Fruit fly (Drosophila melanogaster) whole organism, prepupa: Measurements from ENCODE around the gene CG2972.

Experiments used
- Blimp-1 ChIP-seq: fragments of 200-800 bp; sonication (Bioruptor generic); optimal IDR thresholded peaks from 3 replicates; lab custom pipeline; 2017; ENCODE audit warnings: missing biosample characterization, missing genetic modification characterization, mild to moderate bottlenecking, moderate library complexity, missing genetic modification reagents
- CG11762 ChIP-seq: fragments of 200-800 bp; sonication (Bioruptor generic); optimal IDR thresholded peaks from 3 replicates; lab custom pipeline; 2016; ENCODE audit warnings: missing biosample characterization, missing genetic modification characterization; ENCODE audit not compliant: insufficient read depth
- CG11902 ChIP-seq: fragments of 200-800 bp; sonication (Bioruptor generic); optimal IDR thresholded peaks from 3 replicates; lab custom pipeline; 2016; ENCODE audit warnings: missing biosample characterization, missing genetic modification characterization
- CG1621 ChIP-seq: fragments of 200-800 bp; sonication (Bioruptor generic); optimal IDR thresholded peaks from 3 replicates; lab custom pipeline; 2018; ENCODE audit warnings: missing biosample characterization, mild to moderate bottlenecking, missing genetic modification characterization
- CG32006 ChIP-seq: fragments of 200-800 bp; sonication (Bioruptor generic); optimal IDR thresholded peaks from 3 replicates; lab custom pipeline; 2017; ENCODE audit warnings: missing biosample characterization, mild to moderate bottlenecking, missing genetic modification characterization
- CG34406 ChIP-seq: fragments of 200-800 bp; sonication (Bioruptor generic); optimal IDR thresholded peaks from 3 replicates; lab custom pipeline; 2016; ENCODE audit warnings: missing biosample characterization, missing genetic modification characterization
- CG3919 ChIP-seq: fragments of 200-800 bp; sonication (Bioruptor generic); optimal IDR thresholded peaks from 3 replicates; lab custom pipeline; 2016; ENCODE audit warnings: missing biosample characterization, missing genetic modification characterization
- CG4318 ChIP-seq: fragments of 200-800 bp; sonication (Bioruptor generic); optimal IDR thresholded peaks from 3 replicates; lab custom pipeline; 2017; ENCODE audit warnings: missing biosample characterization, mild to moderate bottlenecking, missing genetic modification characterization
- CG6163 ChIP-seq: fragments of 200-800 bp; sonication (Bioruptor generic); IDR thresholded peaks from 3 replicates; pipeline ENCODE4 v1.3.6; 2022; ENCODE audit warnings: missing biosample characterization, missing genetic modification characterization
- CG6276 ChIP-seq: fragments of 200-800 bp; sonication (Bioruptor generic); optimal IDR thresholded peaks from 2 replicates; lab custom pipeline; 2017; ENCODE audit warnings: missing biosample characterization, mild to moderate bottlenecking, missing genetic modification characterization
- CG6792 ChIP-seq: fragments of 200-800 bp; sonication (Bioruptor generic); optimal IDR thresholded peaks from 3 replicates; lab custom pipeline; 2016; ENCODE audit warnings: missing biosample characterization, missing genetic modification characterization
- CG6808 ChIP-seq: fragments of 200-800 bp; sonication (Bioruptor generic); optimal IDR thresholded peaks from 3 replicates; lab custom pipeline; 2017; ENCODE audit warnings: missing biosample characterization, missing genetic modification characterization, mild to moderate bottlenecking, moderate library complexity, missing genetic modification reagents
- CG7368 ChIP-seq: fragments of 200-800 bp; sonication (Bioruptor generic); optimal IDR thresholded peaks from 3 replicates; lab custom pipeline; 2016; ENCODE audit warnings: missing biosample characterization, missing genetic modification characterization
- CG8119 ChIP-seq: fragments of 200-800 bp; sonication (Bioruptor generic); IDR thresholded peaks from 3 replicates; pipeline ENCODE4 v1.3.6; 2022; ENCODE audit warnings: missing biosample characterization, missing genetic modification characterization
- CG8319 ChIP-seq: fragments of 200-800 bp; sonication (Bioruptor generic); optimal IDR thresholded peaks from 3 replicates; lab custom pipeline; 2016; ENCODE audit warnings: missing biosample characterization, missing genetic modification characterization
- CG9139 ChIP-seq: fragments of 200-800 bp; sonication (Bioruptor generic); optimal IDR thresholded peaks from 3 replicates; lab custom pipeline; 2017; ENCODE audit warnings: missing biosample characterization, mild to moderate bottlenecking, missing genetic modification characterization
- Eip75B ChIP-seq: fragments of 200-800 bp; sonication (Bioruptor generic); optimal IDR thresholded peaks from 3 replicates; lab custom pipeline; 2016; ENCODE audit warnings: missing biosample characterization, missing genetic modification characterization
- Eip78C ChIP-seq: fragments of 200-800 bp; sonication (Bioruptor generic); peaks from one replicate; lab custom pipeline; 2016; ENCODE audit warnings: missing biosample characterization, missing genetic modification characterization
- Eip93F ChIP-seq: fragments of 200-800 bp; sonication (Bioruptor generic); optimal IDR thresholded peaks from 2 replicates; lab custom pipeline; 2016; ENCODE audit warnings: missing biosample characterization, mild to moderate bottlenecking, missing genetic modification characterization
- Ets21C ChIP-seq: fragments of 200-800 bp; sonication (Bioruptor generic); optimal IDR thresholded peaks from 3 replicates; lab custom pipeline; 2016; ENCODE audit warnings: missing biosample characterization, missing genetic modification characterization
- Ets96B ChIP-seq: fragments of 200-800 bp; optimal IDR thresholded peaks from 2 replicates; lab custom pipeline; 2019; ENCODE audit warnings: missing biosample characterization, mild to moderate bottlenecking, missing genetic modification characterization, moderate library complexity
- Gug ChIP-seq: fragments of 200-800 bp; sonication (Bioruptor generic); IDR thresholded peaks from 2 replicates; pipeline ENCODE4 v1.3.6; 2022; ENCODE audit warnings: missing biosample characterization, missing genetic modification characterization
- Hr38 ChIP-seq: sonication (Bioruptor generic); optimal IDR thresholded peaks from 2 replicates; lab custom pipeline; 2016; ENCODE audit warnings: missing biosample characterization, missing genetic modification characterization
- Hr39 ChIP-seq: fragments of 200-800 bp; sonication (Bioruptor generic); optimal IDR thresholded peaks from 2 replicates; lab custom pipeline; 2016; ENCODE audit warnings: missing biosample characterization, missing genetic modification characterization
- Hr4 ChIP-seq: fragments of 200-800 bp; sonication (Bioruptor generic); optimal IDR thresholded peaks from 3 replicates; lab custom pipeline; 2016; ENCODE audit warnings: missing biosample characterization, missing genetic modification characterization
- Lpt ChIP-seq: fragments of 200-800 bp; sonication (Bioruptor generic); optimal IDR thresholded peaks from 3 replicates; lab custom pipeline; 2016; ENCODE audit warnings: missing biosample characterization, missing genetic modification characterization
- Met ChIP-seq: fragments of 200-800 bp; sonication (Bioruptor generic); optimal IDR thresholded peaks from 3 replicates; lab custom pipeline; 2016; ENCODE audit warnings: missing biosample characterization, missing genetic modification characterization
- OdsH ChIP-seq: fragments of 200-800 bp; sonication (Bioruptor generic); optimal IDR thresholded peaks from 3 replicates; lab custom pipeline; 2016; ENCODE audit warnings: missing biosample characterization, missing genetic modification characterization
- Smox ChIP-seq: fragments of 200-800 bp; sonication (Bioruptor generic); optimal IDR thresholded peaks from 3 replicates; lab custom pipeline; 2016; ENCODE audit warnings: missing biosample characterization, missing genetic modification characterization
- Sox102F ChIP-seq: fragments of 200-800 bp; sonication (Bioruptor generic); optimal IDR thresholded peaks from 2 replicates; lab custom pipeline; 2016; ENCODE audit warnings: missing biosample characterization, mild to moderate bottlenecking, missing genetic modification characterization
- Sox14 ChIP-seq: fragments of 200-800 bp; sonication (Bioruptor generic); optimal IDR thresholded peaks from 3 replicates; lab custom pipeline; 2016; ENCODE audit warnings: missing biosample characterization, missing genetic modification characterization
- Sox15 ChIP-seq: fragments of 200-800 bp; sonication (Bioruptor generic); optimal IDR thresholded peaks from 3 replicates; lab custom pipeline; 2016; ENCODE audit warnings: missing biosample characterization, missing genetic modification characterization
- achi ChIP-seq: fragments of 200-800 bp; sonication (Bioruptor generic); optimal IDR thresholded peaks from 3 replicates; lab custom pipeline; 2016; ENCODE audit warnings: missing biosample characterization, missing genetic modification characterization
- acj6 ChIP-seq: fragments of 200-800 bp; sonication (Bioruptor generic); optimal IDR thresholded peaks from 3 replicates; lab custom pipeline; 2016; ENCODE audit warnings: missing biosample characterization, missing genetic modification characterization
- dac ChIP-seq: fragments of 200-800 bp; sonication (Bioruptor generic); optimal IDR thresholded peaks from 2 replicates; lab custom pipeline; 2017; ENCODE audit warnings: missing biosample characterization, mild to moderate bottlenecking, missing genetic modification characterization
- dsx ChIP-seq: fragments of 200-800 bp; optimal IDR thresholded peaks from 3 replicates; lab custom pipeline; 2019; ENCODE audit warnings: missing biosample characterization, mild to moderate bottlenecking, missing genetic modification characterization, moderate library complexity; ENCODE audit not compliant: poor library complexity, severe bottlenecking
- eg ChIP-seq: fragments of 200-800 bp; sonication (Bioruptor generic); IDR thresholded peaks from 3 replicates; pipeline ENCODE4 v1.3.6; 2022; ENCODE audit warnings: missing biosample characterization, missing genetic modification characterization
- esn ChIP-seq: fragments of 200-800 bp; sonication (Bioruptor generic); optimal IDR thresholded peaks from 2 replicates; lab custom pipeline; 2016; ENCODE audit warnings: missing biosample characterization, mild to moderate bottlenecking, missing genetic modification characterization, moderate library complexity
- fd85E ChIP-seq: fragments of 200-800 bp; sonication (Bioruptor generic); optimal IDR thresholded peaks from 3 replicates; lab custom pipeline; 2016; ENCODE audit warnings: missing biosample characterization, missing genetic modification characterization
- fkh ChIP-seq: fragments of 200-800 bp; sonication (Bioruptor generic); optimal IDR thresholded peaks from 3 replicates; lab custom pipeline; 2017; ENCODE audit warnings: missing biosample characterization, mild to moderate bottlenecking, missing genetic modification characterization, moderate library complexity
- pdm3 ChIP-seq: fragments of 200-800 bp; sonication (Bioruptor generic); optimal IDR thresholded peaks from 3 replicates; lab custom pipeline; 2016; ENCODE audit warnings: missing biosample characterization, missing genetic modification characterization
- ss ChIP-seq, 2 experiments: fragments of 200-800 bp; sonication (Bioruptor generic); optimal IDR thresholded peaks; 2 replicates in 1 of 2; 3 replicates in 1 of 2; lab custom pipeline; 2017 to 2018; ENCODE audit warnings: mild to moderate bottlenecking in 2 of 2, missing biosample characterization in 2 of 2, missing genetic modification characterization in 2 of 2, moderate library complexity in 1 of 2
- topi ChIP-seq: fragments of 200-800 bp; sonication (Bioruptor generic); optimal IDR thresholded peaks from 3 replicates; lab custom pipeline; 2016; ENCODE audit warnings: missing biosample characterization, missing genetic modification characterization

Gene CG2972

dm6 chrX:10108286-10108685 is 25.3 kb downstream of the CG2972 start:
- TF ChIP-seq Eip78C (GFP tag; lab: Kevin White, UChicago) (peak; percentile 19), achi (GFP tag; lab: Kevin White, UChicago) (no peak)

DNA sequence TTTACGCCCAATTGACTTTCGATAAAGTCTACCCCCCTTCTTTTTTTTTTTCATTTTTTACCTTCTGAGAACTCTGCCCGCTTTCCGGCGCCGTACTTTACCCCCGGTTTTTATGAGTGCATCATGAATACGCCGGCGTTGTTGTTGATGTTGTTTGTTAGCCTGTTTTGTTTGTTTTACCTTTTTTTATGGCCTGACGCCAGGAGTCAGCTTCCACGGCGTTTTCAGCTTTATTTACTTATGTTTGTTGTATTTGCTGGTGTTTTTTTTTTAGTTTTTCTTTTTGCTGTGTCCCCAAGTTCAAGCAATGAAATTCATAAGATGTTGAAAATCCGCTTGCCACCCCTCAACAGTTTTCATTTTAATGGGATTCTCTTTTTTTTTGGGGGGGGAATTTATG is 27.9 kb downstream of the CG2972 start:
- TF ChIP-seq ss (GFP tag; optimal IDR thresholded peaks at IDR 0.05; lab: Kevin White, UChicago) (peak in 1 of 2 experiments; percentile 22), dsx (GFP tag; lab: Kevin White, UChicago) (no peak), Sox102F (GFP tag; lab: Kevin White, UChicago) (no peak), Blimp-1 (GFP tag; lab: Kevin White, UChicago) (no peak), Hr39 (GFP tag; lab: Kevin White, UChicago) (no peak), CG4318 (no peak), CG9139 (no peak), CG11902 (GFP tag; lab: Kevin White, UChicago) (no peak), fd85E (GFP tag; lab: Kevin White, UChicago) (no peak), achi (GFP tag; lab: Kevin White, UChicago) (no peak), CG3919 (GFP tag; lab: Kevin White, UChicago) (peak; percentile 2), CG6792 (no peak), Eip75B (no peak), Sox15 (no peak), Met (GFP tag; lab: Kevin White, UChicago) (no peak), CG6163 (GFP tag; lab: Robert Waterston, UW) (peak; percentile 35; the same call in 2 of the 3 replicates), fkh (peak; percentile 66), Eip78C (GFP tag; lab: Kevin White, UChicago) (peak; percentile 79), CG8119 (GFP tag; lab: Robert Waterston, UW) (0 out of 3 replicates have a peak, but pooled peaks have one; percentile 26), pdm3 (GFP tag; lab: Kevin White, UChicago) (no peak), Sox14 (GFP tag; lab: Kevin White, UChicago) (no peak), CG34406 (GFP tag; lab: Kevin White, UChicago) (no peak), dac (no peak), Hr4 (GFP tag; lab: Kevin White, UChicago) (no peak), Hr38 (GFP tag; lab: Kevin White, UChicago) (no peak), esn (GFP tag; lab: Kevin White, UChicago) (no peak), topi (GFP tag; lab: Kevin White, UChicago) (no peak), CG32006 (peak; percentile 2)

DNA sequence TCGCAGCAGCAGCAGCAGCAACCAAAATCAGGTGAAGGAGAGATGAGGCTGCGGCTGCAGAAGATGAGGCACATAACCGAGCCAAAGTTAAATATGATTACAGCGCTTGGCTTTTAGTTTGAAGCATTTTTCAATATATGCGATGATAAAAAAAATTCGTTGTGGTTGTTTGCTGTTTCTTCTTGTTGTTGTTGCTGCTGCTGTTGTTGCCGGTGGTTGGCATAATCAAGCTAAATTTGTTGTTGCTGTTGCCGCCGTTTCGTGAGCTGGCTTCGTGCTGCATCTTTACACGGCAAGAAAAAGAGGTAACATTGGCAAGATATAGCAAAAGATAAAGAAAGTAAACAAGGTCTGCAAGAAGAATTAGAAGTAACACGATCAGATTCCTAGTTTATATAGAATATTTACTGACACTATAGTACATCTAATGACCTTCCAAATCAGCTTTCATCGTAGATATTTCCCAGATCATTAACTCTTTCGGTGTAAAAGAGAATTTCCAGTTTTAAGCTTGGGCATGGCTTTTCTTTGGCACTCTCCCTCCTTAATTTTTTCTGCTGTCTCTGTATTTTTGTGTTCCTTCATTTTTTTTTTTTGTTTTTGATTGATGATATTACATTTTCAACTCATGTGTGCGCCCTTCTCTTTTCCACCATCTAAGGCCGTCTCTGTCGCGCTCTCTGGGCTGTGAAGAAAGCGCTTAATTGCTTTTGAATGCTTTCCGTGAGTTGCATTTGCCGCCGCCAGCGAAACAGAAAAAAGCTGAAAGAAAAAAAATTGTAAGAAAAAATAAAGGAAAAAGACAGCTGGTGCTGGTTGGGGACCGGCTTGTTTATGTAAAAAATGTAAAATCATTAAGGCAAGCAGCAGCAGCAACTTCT is 31.2 kb downstream of the CG2972 start:
- TF ChIP-seq Sox102F (GFP tag; lab: Kevin White, UChicago) (peak; percentile 85), CG6276 (GFP tag; lab: Kevin White, UChicago) (peak; percentile 68), Blimp-1 (GFP tag; lab: Kevin White, UChicago) (peak; percentile 52), CG4318 (peak; percentile 74), acj6 (GFP tag; lab: Kevin White, UChicago) (peak; percentile 74), CG6808 (GFP tag; lab: Kevin White, UChicago) (peak; percentile 26), topi (GFP tag; lab: Kevin White, UChicago) (peak; percentile 89), achi (GFP tag; lab: Kevin White, UChicago) (peak; percentile 76), CG8119 (GFP tag; lab: Robert Waterston, UW) (peak; percentile 78), Ets21C (GFP tag; lab: Kevin White, UChicago) (peak; percentile 83), CG8319 (GFP tag; lab: Kevin White, UChicago) (peak; percentile 37), CG1621 (tag; lab: Kevin White, UChicago) (peak; percentile 25), CG6163 (GFP tag; lab: Robert Waterston, UW) (peak; percentile 75), CG3919 (GFP tag; lab: Kevin White, UChicago) (peak; percentile 79), Met (GFP tag; lab: Kevin White, UChicago) (peak; percentile 91), CG34406 (GFP tag; lab: Kevin White, UChicago) (peak; percentile 72), Smox (GFP tag; lab: Kevin White, UChicago) (peak; percentile 85), CG6792 (peak; percentile 83), CG7368 (GFP tag; lab: Kevin White, UChicago) (peak; percentile 57), Eip93F (peak; percentile 69), fkh (no peak), CG9139 (no peak), Lpt (peak; percentile 69), Ets96B (tag; lab: Kevin White, UChicago) (peak; percentile 45), Sox15 (peak; percentile 56), Hr39 (GFP tag; lab: Kevin White, UChicago) (peak; percentile 86), CG32006 (peak; percentile 86), OdsH (peak; percentile 78), eg (GFP tag; lab: Robert Waterston, UW) (peak; percentile 71), CG11762 (peak; percentile 66), Gug (GFP tag; lab: Robert Waterston, UW) (peak; percentile 19; the same call in 1 of the 2 replicates), Eip75B (peak; percentile 72), Hr38 (GFP tag; lab: Kevin White, UChicago) (no peak)
